Worm (Caenorhabditis elegans) whole organism, mixed stage, embryonic: ENCODE results near the gene R03G8.3.

Experiments used
- M03D4.4 ChIP-seq: sonication (generic microtip); optimal IDR thresholded peaks from 2 replicates; lab custom pipeline; 2017; ENCODE audit warnings: mild to moderate bottlenecking, missing genetic modification characterization, missing compliant biosample characterization
- bed-3 ChIP-seq: fragments of 200-800 bp; sonication (Bioruptor generic); optimal IDR thresholded peaks from 3 replicates; lab custom pipeline; 2018; ENCODE audit warnings: mild to moderate bottlenecking, missing genetic modification characterization, moderate library complexity, missing compliant biosample characterization
- blmp-1 ChIP-seq: fragments of 150-350 bp; optimal IDR thresholded peaks from 2 replicates; lab custom pipeline; 2014; ENCODE audit warnings: missing biosample characterization, missing genetic modification characterization
- ceh-39 ChIP-seq: fragments of 150-350 bp; optimal IDR thresholded peaks from 2 replicates; lab custom pipeline; 2014; ENCODE audit warnings: missing biosample characterization, missing genetic modification characterization
- ceh-43 ChIP-seq: fragments of 200-800 bp; sonication (Bioruptor generic); optimal IDR thresholded peaks from 2 replicates; lab custom pipeline; 2018; ENCODE audit warnings: mild to moderate bottlenecking, missing genetic modification characterization, moderate library complexity, missing compliant biosample characterization
- cnd-1 ChIP-seq: fragments of 200-800 bp; sonication (Bioruptor generic); optimal IDR thresholded peaks from 2 replicates; lab custom pipeline; 2018; ENCODE audit warnings: mild to moderate bottlenecking, missing genetic modification characterization, missing compliant biosample characterization
- drap-1 ChIP-seq: fragments of 200-800 bp; sonication (Bioruptor generic); optimal IDR thresholded peaks from 3 replicates; lab custom pipeline; 2018; ENCODE audit warnings: mild to moderate bottlenecking, missing genetic modification characterization, missing compliant biosample characterization
- elt-1 ChIP-seq: sonication (generic microtip); optimal IDR thresholded peaks from 2 replicates; lab custom pipeline; 2017; ENCODE audit warnings: missing genetic modification characterization, mild to moderate bottlenecking, missing compliant biosample characterization, antibody characterized with exemption, moderate library complexity, borderline replicate concordance; ENCODE audit not compliant: insufficient read depth
- elt-3 ChIP-seq: fragments of 150-350 bp; optimal IDR thresholded peaks from 2 replicates; lab custom pipeline; 2014; ENCODE audit warnings: missing biosample characterization, missing genetic modification characterization
- flh-1 ChIP-seq: fragments of 200-800 bp; sonication (Bioruptor generic); optimal IDR thresholded peaks from 2 replicates; lab custom pipeline; 2018; ENCODE audit warnings: mild to moderate bottlenecking, missing genetic modification characterization, moderate library complexity, missing compliant biosample characterization
- ham-2 ChIP-seq: fragments of 200-800 bp; sonication (Bioruptor generic); optimal IDR thresholded peaks from 2 replicates; lab custom pipeline; 2018; ENCODE audit warnings: mild to moderate bottlenecking, missing genetic modification characterization, missing compliant biosample characterization
- hlh-1 ChIP-seq: fragments of 150-350 bp; optimal IDR thresholded peaks from 2 replicates; lab custom pipeline; 2014; ENCODE audit warnings: missing biosample characterization, missing genetic modification reagents, missing genetic modification characterization
- lin-13 ChIP-seq: fragments of 150-350 bp; optimal IDR thresholded peaks from 2 replicates; lab custom pipeline; 2014; ENCODE audit warnings: missing biosample characterization, missing genetic modification characterization
- lin-32 ChIP-seq: fragments of 200-800 bp; sonication (Bioruptor generic); optimal IDR thresholded peaks from 2 replicates; lab custom pipeline; 2018; ENCODE audit warnings: mild to moderate bottlenecking, missing genetic modification characterization, missing compliant biosample characterization
- lsy-2 ChIP-seq: fragments of 150-350 bp; optimal IDR thresholded peaks from 2 replicates; lab custom pipeline; 2014; ENCODE audit warnings: missing biosample characterization, missing genetic modification characterization
- mab-5 ChIP-seq: fragments of 150-350 bp; optimal IDR thresholded peaks from 2 replicates; lab custom pipeline; 2014; ENCODE audit warnings: missing biosample characterization, missing genetic modification characterization
- mep-1 ChIP-seq: fragments of 150-350 bp; optimal IDR thresholded peaks from 2 replicates; lab custom pipeline; 2017; ENCODE audit warnings: missing biosample characterization, missing genetic modification reagents, missing genetic modification characterization, inconsistent platforms
- mls-2 ChIP-seq: sonication (generic microtip); optimal IDR thresholded peaks from 2 replicates; lab custom pipeline; 2016; ENCODE audit warnings: mild to moderate bottlenecking, missing genetic modification characterization, moderate library complexity, missing compliant biosample characterization
- nhr-12 ChIP-seq: fragments of 150-350 bp; optimal IDR thresholded peaks from 2 replicates; lab custom pipeline; 2014; ENCODE audit warnings: missing biosample characterization, missing genetic modification characterization
- nhr-237 ChIP-seq: fragments of 150-350 bp; optimal IDR thresholded peaks from 2 replicates; lab custom pipeline; 2014; ENCODE audit warnings: missing biosample characterization, missing genetic modification characterization
- nhr-28 ChIP-seq: fragments of 150-350 bp; optimal IDR thresholded peaks from 2 replicates; lab custom pipeline; 2014; ENCODE audit warnings: missing biosample characterization, missing genetic modification characterization
- nhr-76 ChIP-seq: sonication (generic microtip); optimal IDR thresholded peaks from 2 replicates; lab custom pipeline; 2017; ENCODE audit warnings: missing biosample characterization, missing genetic modification characterization
- pha-4 ChIP-seq: fragments of 150-350 bp; optimal IDR thresholded peaks from 2 replicates; lab custom pipeline; 2018; ENCODE audit warnings: missing biosample characterization, missing genetic modification reagents, missing genetic modification characterization
- snpc-4 ChIP-seq: fragments of 150-350 bp; optimal IDR thresholded peaks from 2 replicates; lab custom pipeline; 2014; ENCODE audit warnings: missing biosample characterization, missing genetic modification characterization
- sptf-1 ChIP-seq: sonication (generic microtip); optimal IDR thresholded peaks from 2 replicates; lab custom pipeline; 2017; ENCODE audit warnings: mild to moderate bottlenecking, missing genetic modification characterization, moderate library complexity, missing compliant biosample characterization
- tbx-8 ChIP-seq: fragments of 200-800 bp; sonication (Bioruptor generic); optimal IDR thresholded peaks from 2 replicates; lab custom pipeline; 2018; ENCODE audit warnings: mild to moderate bottlenecking, missing genetic modification characterization, moderate library complexity, missing compliant biosample characterization
- unc-120 ChIP-seq: sonication (generic microtip); optimal IDR thresholded peaks from 2 replicates; lab custom pipeline; 2017; ENCODE audit warnings: missing genetic modification characterization, missing compliant biosample characterization; ENCODE audit not compliant: poor library complexity, severe bottlenecking
- unc-39 ChIP-seq: fragments of 150-350 bp; optimal IDR thresholded peaks from 2 replicates; lab custom pipeline; 2014; ENCODE audit warnings: missing biosample characterization, missing genetic modification characterization
- unc-62 ChIP-seq: fragments of 150-350 bp; optimal IDR thresholded peaks from 2 replicates; lab custom pipeline; 2014; ENCODE audit warnings: missing biosample characterization, missing genetic modification reagents, missing genetic modification characterization
- zip-8 ChIP-seq: fragments of 150-350 bp; optimal IDR thresholded peaks from 2 replicates; lab custom pipeline; 2014; ENCODE audit warnings: missing biosample characterization, missing genetic modification characterization
- ztf-11 ChIP-seq: fragments of 150-350 bp; optimal IDR thresholded peaks from 2 replicates; lab custom pipeline; 2014; ENCODE audit warnings: missing biosample characterization, missing genetic modification characterization

The R03G8.3 gene

ce11 chrX:13062934-13063585, 27.7 kb upstream of the R03G8.3 start, which contains the start of gene K03A11.5:
Gene K03A11.5 (plus strand): TSS chrX:13063535.
- no peak for TF ChIP-seq ztf-11 (tag; lab: Kevin White, UChicago)
- no peak for TF ChIP-seq elt-1 (tag; lab: Kevin White, UChicago)
- no peak for TF ChIP-seq nhr-12 (tag; lab: Kevin White, UChicago)
- no peak for TF ChIP-seq nhr-28 (tag; lab: Kevin White, UChicago)
- TF ChIP-seq ham-2 (GFP tag; lab: Kevin White, UChicago), result no peak
- TF ChIP-seq pha-4 (tag; lab: Kevin White, UChicago), result no peak
- no peak for TF ChIP-seq ceh-43 (GFP tag; lab: Kevin White, UChicago)
- TF ChIP-seq unc-62 (GFP tag; lab: Kevin White, UChicago), result no peak
- no peak for TF ChIP-seq M03D4.4 (tag; lab: Kevin White, UChicago)
- no peak for TF ChIP-seq blmp-1 (tag; lab: Kevin White, UChicago)
- TF ChIP-seq tbx-8 (GFP tag; lab: Kevin White, UChicago), result no peak
- TF ChIP-seq snpc-4 (tag; lab: Kevin White, UChicago), result no peak
- TF ChIP-seq cnd-1 (tag; lab: Kevin White, UChicago), result no peak
- no peak for TF ChIP-seq hlh-1

ce11 chrX:13071120-13071519, 19.6 kb upstream of the R03G8.3 start, which contains the start of gene cpx-2:
Gene cpx-2 (minus strand): TSS chrX:13071220.
- TF ChIP-seq unc-120 (tag; lab: Kevin White, UChicago), result no peak
- TF ChIP-seq pha-4 (tag; lab: Kevin White, UChicago), result no peak
- TF ChIP-seq hlh-1, result no peak
- TF ChIP-seq unc-39 (tag; lab: Kevin White, UChicago), result no peak
- no peak for TF ChIP-seq mep-1 (tag; lab: Kevin White, UChicago)
- TF ChIP-seq drap-1, result no peak
- no peak for TF ChIP-seq lsy-2
- TF ChIP-seq ztf-11 (tag; lab: Kevin White, UChicago), result no peak
- no peak for TF ChIP-seq elt-3 (tag; lab: Kevin White, UChicago)

- no peak for TF ChIP-seq lin-32
- TF ChIP-seq ceh-43 (GFP tag; lab: Kevin White, UChicago), result no peak
- no peak for TF ChIP-seq hlh-1
- TF ChIP-seq nhr-76 (tag; lab: Kevin White, UChicago), result no peak
- no peak for TF ChIP-seq bed-3
- TF ChIP-seq nhr-237 (tag; lab: Kevin White, UChicago), result no peak
- TF ChIP-seq tbx-8 (GFP tag; lab: Kevin White, UChicago), result no peak
- TF ChIP-seq ham-2 (GFP tag; lab: Kevin White, UChicago), result no peak
- TF ChIP-seq pha-4 (tag; lab: Kevin White, UChicago), result no peak
- no peak for TF ChIP-seq zip-8
- TF ChIP-seq drap-1, result no peak
- TF ChIP-seq mab-5, result no peak
- TF ChIP-seq blmp-1 (tag; lab: Kevin White, UChicago), result no peak
- no peak for TF ChIP-seq unc-39 (tag; lab: Kevin White, UChicago)
- TF ChIP-seq unc-120 (tag; lab: Kevin White, UChicago), result no peak
These were observed 16.4 kb upstream of the R03G8.3 start, which contains the start of gene ceh-28 for ce11 chrX:13074373-13074772. Gene ceh-28 (plus strand): TSS chrX:13074673.

- TF ChIP-seq sptf-1 (no peak), hlh-1 (no peak), drap-1 (no peak), elt-3 (tag; lab: Kevin White, UChicago) (no peak), M03D4.4 (tag; lab: Kevin White, UChicago) (no peak), nhr-76 (tag; lab: Kevin White, UChicago) (no peak), unc-39 (tag; lab: Kevin White, UChicago) (no peak), ceh-43 (GFP tag; lab: Kevin White, UChicago) (no peak), tbx-8 (GFP tag; lab: Kevin White, UChicago) (no peak), ztf-11 (tag; lab: Kevin White, UChicago) (no peak), nhr-12 (tag; lab: Kevin White, UChicago) (no peak), ceh-39 (tag; lab: Kevin White, UChicago) (no peak), mep-1 (tag; lab: Kevin White, UChicago) (no peak)
- TF ChIP-seq, all 35 proteins: peak for 0
These were observed 12.9 kb upstream of the R03G8.3 start, which contains the start of gene K03A11.4 for ce11 chrX:13077872-13078271. Gene K03A11.4 (plus strand): TSS chrX:13078172.

- TF ChIP-seq blmp-1 (tag; lab: Kevin White, UChicago) (no peak), hlh-1 (no peak), elt-3 (tag; lab: Kevin White, UChicago) (no peak), flh-1 (GFP tag; lab: Kevin White, UChicago) (no peak), elt-1 (tag; lab: Kevin White, UChicago) (no peak), nhr-28 (tag; lab: Kevin White, UChicago) (no peak), mls-2 (tag; lab: Kevin White, UChicago) (no peak), M03D4.4 (tag; lab: Kevin White, UChicago) (no peak), nhr-12 (tag; lab: Kevin White, UChicago) (no peak), ceh-43 (GFP tag; lab: Kevin White, UChicago) (no peak), drap-1 (no peak), lin-13 (tag; lab: Kevin White, UChicago) (no peak), pha-4 (tag; lab: Kevin White, UChicago) (no peak), tbx-8 (GFP tag; lab: Kevin White, UChicago) (no peak)
These were observed 8.4 kb upstream of the R03G8.3 start, which contains the start of gene str-10 for ce11 chrX:13082326-13082725. Gene str-10 (plus strand): TSS chrX:13082626.
